Fruit fly (Drosophila melanogaster) whole organism, prepupa: Measurements from ENCODE around the gene anchor.

Experiments used
- CG34406 ChIP-seq: fragments of 200-800 bp; sonication (Bioruptor generic); optimal IDR thresholded peaks from 3 replicates; lab custom pipeline; 2016; ENCODE audit warnings: missing biosample characterization, missing genetic modification characterization
- Eip93F ChIP-seq: fragments of 200-800 bp; sonication (Bioruptor generic); optimal IDR thresholded peaks from 2 replicates; lab custom pipeline; 2016; ENCODE audit warnings: missing biosample characterization, mild to moderate bottlenecking, missing genetic modification characterization
- OdsH ChIP-seq: fragments of 200-800 bp; sonication (Bioruptor generic); optimal IDR thresholded peaks from 3 replicates; lab custom pipeline; 2016; ENCODE audit warnings: missing biosample characterization, missing genetic modification characterization
- Smox ChIP-seq: fragments of 200-800 bp; sonication (Bioruptor generic); optimal IDR thresholded peaks from 3 replicates; lab custom pipeline; 2016; ENCODE audit warnings: missing biosample characterization, missing genetic modification characterization
- Sox14 ChIP-seq: fragments of 200-800 bp; sonication (Bioruptor generic); optimal IDR thresholded peaks from 3 replicates; lab custom pipeline; 2016; ENCODE audit warnings: missing biosample characterization, missing genetic modification characterization
- dsx ChIP-seq: fragments of 200-800 bp; optimal IDR thresholded peaks from 3 replicates; lab custom pipeline; 2019; ENCODE audit warnings: missing biosample characterization, mild to moderate bottlenecking, missing genetic modification characterization, moderate library complexity; ENCODE audit not compliant: poor library complexity, severe bottlenecking
- fd85E ChIP-seq: fragments of 200-800 bp; sonication (Bioruptor generic); optimal IDR thresholded peaks from 3 replicates; lab custom pipeline; 2016; ENCODE audit warnings: missing biosample characterization, missing genetic modification characterization
- spab ChIP-seq: fragments of 200-800 bp; sonication (Bioruptor generic); optimal IDR thresholded peaks from 2 replicates; lab custom pipeline; 2017; ENCODE audit warnings: missing biosample characterization, mild to moderate bottlenecking, missing genetic modification characterization, missing genetic modification reagents

- TF ChIP-seq Eip93F (GFP tag; lab: Kevin White, UChicago) (no peak), fd85E (GFP tag; lab: Kevin White, UChicago) (no peak), CG34406 (no peak), Sox14 (GFP tag; lab: Kevin White, UChicago) (no peak), Smox (no peak), spab (GFP tag; lab: Kevin White, UChicago) (no peak), OdsH (GFP tag; lab: Kevin White, UChicago) (no peak), dsx (GFP tag; lab: Kevin White, UChicago) (no peak)
Measured at dm6 chr3L:17667642-17668362, 46.2 kb downstream of the anchor start.
